Worm (Caenorhabditis elegans): ENCODE measurements around the gene pqn-94.

pqn-94 gene

ce11 chrV:20297650-20298049, 18.0 kb upstream of the pqn-94 start, which contains the start of gene ZC15.5:
TSS of gene ZC15.5 (plus strand) at chrV:20297950.
- no peak for TF ChIP-seq aly-1 (tag; optimal IDR thresholded peaks at IDR 0.05)
- no peak for TF ChIP-seq tra-4 (tag; optimal IDR thresholded peaks at IDR 0.05)
- TF ChIP-seq ama-1 (optimal IDR thresholded peaks at IDR 0.05), result no peak
- TF ChIP-seq ceh-36 (tag; optimal IDR thresholded peaks at IDR 0.05), result no peak
- TF ChIP-seq tbx-11 (GFP tag; IDR thresholded peaks at IDR 0.05), result no peak
- TF ChIP-seq hnd-1 (tag; optimal IDR thresholded peaks at IDR 0.05), result no peak
- TF ChIP-seq ets-7 (tag; optimal IDR thresholded peaks at IDR 0.05), result no peak
- TF ChIP-seq F13C5.2 (tag; optimal IDR thresholded peaks at IDR 0.05), result no peak
- TF ChIP-seq hmg-4 (GFP tag; optimal IDR thresholded peaks at IDR 0.05), result no peak
- no peak for TF ChIP-seq B0310.2 (tag; optimal IDR thresholded peaks at IDR 0.05)
- TF ChIP-seq sea-1 (GFP tag; conservative IDR thresholded peaks at IDR 0.05), result no peak
- no peak for TF ChIP-seq flt-1 (GFP tag; IDR thresholded peaks at IDR 0.05)
- TF ChIP-seq tbx-37 (GFP tag; conservative IDR thresholded peaks at IDR 0.05), result no peak
- no peak for TF ChIP-seq hmbx-1 (tag; optimal IDR thresholded peaks at IDR 0.05)
- TF ChIP-seq pes-1 (GFP tag; IDR thresholded peaks at IDR 0.05), result no peak
- no peak for TF ChIP-seq ceh-13 (GFP tag; optimal IDR thresholded peaks at IDR 0.05)

DNA sequence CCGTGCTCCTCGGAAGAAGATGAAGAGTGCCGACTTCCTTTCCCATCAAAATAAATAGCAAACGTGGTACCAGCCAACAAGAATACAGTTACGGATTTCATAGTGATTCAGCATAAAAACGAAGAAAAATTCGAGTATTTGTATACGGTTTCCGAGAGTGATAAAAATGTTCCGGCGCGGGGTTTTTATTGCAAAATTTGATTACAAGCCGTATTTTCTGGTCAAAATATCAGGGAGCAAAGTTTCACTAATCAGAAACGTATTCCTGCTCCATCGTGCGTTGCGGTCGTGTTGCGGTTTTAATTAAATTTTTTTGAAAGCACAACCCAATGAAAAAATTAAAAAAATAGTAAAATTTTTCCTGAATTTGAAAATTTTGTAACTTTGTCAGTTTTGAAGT, 14.7 kb upstream of the pqn-94 start, which contains the start of gene clec-261:
Gene clec-261, minus strand, starts transcription at position 101 of the 400 bp plus-strand sequence.
- TF ChIP-seq tbx-11 (GFP tag; IDR thresholded peaks at IDR 0.05) (no peak), scrt-1 (GFP tag; IDR thresholded peaks at IDR 0.05) (no peak), hmbx-1 (tag; optimal IDR thresholded peaks at IDR 0.05) (no peak), ama-1 (optimal IDR thresholded peaks at IDR 0.05) (no peak)

- TF ChIP-seq ets-7 (tag; optimal IDR thresholded peaks at IDR 0.05) (no peak), tbx-11 (GFP tag; IDR thresholded peaks at IDR 0.05) (no peak), scrt-1 (GFP tag; IDR thresholded peaks at IDR 0.05) (no peak), sea-1 (GFP tag; conservative IDR thresholded peaks at IDR 0.05) (no peak), tbx-37 (GFP tag; conservative IDR thresholded peaks at IDR 0.05) (no peak), ceh-13 (GFP tag; optimal IDR thresholded peaks at IDR 0.05) (no peak), F13C5.2 (tag; optimal IDR thresholded peaks at IDR 0.05) (no peak), pes-1 (GFP tag; IDR thresholded peaks at IDR 0.05) (no peak), B0310.2 (tag; optimal IDR thresholded peaks at IDR 0.05) (no peak), ama-1 (optimal IDR thresholded peaks at IDR 0.05) (no peak), ceh-36 (tag; optimal IDR thresholded peaks at IDR 0.05) (no peak), hmg-4 (GFP tag; optimal IDR thresholded peaks at IDR 0.05) (no peak), tra-4 (tag; optimal IDR thresholded peaks at IDR 0.05) (no peak), flt-1 (GFP tag; IDR thresholded peaks at IDR 0.05) (no peak), hnd-1 (tag; optimal IDR thresholded peaks at IDR 0.05) (no peak), aly-1 (tag; optimal IDR thresholded peaks at IDR 0.05) (no peak), hmbx-1 (tag; optimal IDR thresholded peaks at IDR 0.05) (no peak)
Observed at ce11 chrV:20289317-20289716, 9.7 kb upstream of the pqn-94 start, which contains the start of gene mlt-4. TSS of gene mlt-4 (minus strand) at chrV:20289417.

- TF ChIP-seq scrt-1 (GFP tag; IDR thresholded peaks at IDR 0.05) (no peak), ceh-13 (GFP tag; optimal IDR thresholded peaks at IDR 0.05) (no peak), hmg-4 (GFP tag; optimal IDR thresholded peaks at IDR 0.05) (no peak)
Observed at ce11 chrV:20282827-20283226, 3.2 kb upstream of the pqn-94 start.

DNA sequence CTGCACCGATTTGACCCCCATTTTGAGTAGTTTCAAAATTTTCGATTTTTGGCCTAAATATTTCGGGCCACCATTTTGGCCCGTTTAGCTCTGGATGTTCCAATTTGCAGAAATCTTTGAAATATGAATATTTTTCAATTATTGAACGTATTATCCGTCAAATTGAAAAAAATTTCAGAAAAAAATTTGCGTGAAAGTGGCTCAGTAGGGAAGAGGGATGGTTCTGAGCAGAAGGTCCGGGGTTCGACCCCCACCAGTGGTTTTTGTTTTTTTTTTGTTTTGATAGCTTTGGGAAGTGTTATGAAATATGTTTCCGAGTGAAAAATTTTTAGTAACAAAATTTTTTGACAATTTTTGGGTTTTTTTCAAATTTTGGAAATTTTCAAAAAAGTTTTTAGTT, 352 bp downstream of the pqn-94 start:
- TF ChIP-seq ets-7 (tag; optimal IDR thresholded peaks at IDR 0.05) (no peak), tra-4 (tag; optimal IDR thresholded peaks at IDR 0.05) (no peak), F13C5.2 (tag; optimal IDR thresholded peaks at IDR 0.05) (no peak), B0310.2 (tag; optimal IDR thresholded peaks at IDR 0.05) (no peak), aly-1 (tag; optimal IDR thresholded peaks at IDR 0.05) (no peak), hmg-4 (GFP tag; optimal IDR thresholded peaks at IDR 0.05) (no peak), hnd-1 (tag; optimal IDR thresholded peaks at IDR 0.05) (no peak), ama-1 (optimal IDR thresholded peaks at IDR 0.05) (no peak), scrt-1 (GFP tag; IDR thresholded peaks at IDR 0.05) (no peak), flt-1 (GFP tag; IDR thresholded peaks at IDR 0.05) (no peak), hmbx-1 (tag; optimal IDR thresholded peaks at IDR 0.05) (no peak), tbx-37 (GFP tag; conservative IDR thresholded peaks at IDR 0.05) (no peak), ceh-36 (tag; optimal IDR thresholded peaks at IDR 0.05) (no peak), pes-1 (GFP tag; IDR thresholded peaks at IDR 0.05) (no peak), ceh-13 (GFP tag; optimal IDR thresholded peaks at IDR 0.05) (no peak), sea-1 (GFP tag; conservative IDR thresholded peaks at IDR 0.05) (no peak)

- TF ChIP-seq B0310.2 (tag; optimal IDR thresholded peaks at IDR 0.05) (no peak), tra-4 (tag; optimal IDR thresholded peaks at IDR 0.05) (no peak), tbx-11 (GFP tag; IDR thresholded peaks at IDR 0.05) (no peak), pes-1 (GFP tag; IDR thresholded peaks at IDR 0.05) (no peak), flt-1 (GFP tag; IDR thresholded peaks at IDR 0.05) (no peak), aly-1 (tag; optimal IDR thresholded peaks at IDR 0.05) (no peak), scrt-1 (GFP tag; IDR thresholded peaks at IDR 0.05) (no peak), hnd-1 (tag; optimal IDR thresholded peaks at IDR 0.05) (no peak), ets-7 (tag; optimal IDR thresholded peaks at IDR 0.05) (no peak), F13C5.2 (tag; optimal IDR thresholded peaks at IDR 0.05) (no peak), ceh-36 (tag; optimal IDR thresholded peaks at IDR 0.05) (no peak), hmg-4 (GFP tag; optimal IDR thresholded peaks at IDR 0.05) (no peak), tbx-37 (GFP tag; conservative IDR thresholded peaks at IDR 0.05) (no peak), ama-1 (optimal IDR thresholded peaks at IDR 0.05) (no peak), ceh-13 (GFP tag; optimal IDR thresholded peaks at IDR 0.05) (no peak), hmbx-1 (tag; optimal IDR thresholded peaks at IDR 0.05) (no peak)
Observed at ce11 chrV:20276923-20277322, 2.7 kb downstream of the pqn-94 start.

DNA sequence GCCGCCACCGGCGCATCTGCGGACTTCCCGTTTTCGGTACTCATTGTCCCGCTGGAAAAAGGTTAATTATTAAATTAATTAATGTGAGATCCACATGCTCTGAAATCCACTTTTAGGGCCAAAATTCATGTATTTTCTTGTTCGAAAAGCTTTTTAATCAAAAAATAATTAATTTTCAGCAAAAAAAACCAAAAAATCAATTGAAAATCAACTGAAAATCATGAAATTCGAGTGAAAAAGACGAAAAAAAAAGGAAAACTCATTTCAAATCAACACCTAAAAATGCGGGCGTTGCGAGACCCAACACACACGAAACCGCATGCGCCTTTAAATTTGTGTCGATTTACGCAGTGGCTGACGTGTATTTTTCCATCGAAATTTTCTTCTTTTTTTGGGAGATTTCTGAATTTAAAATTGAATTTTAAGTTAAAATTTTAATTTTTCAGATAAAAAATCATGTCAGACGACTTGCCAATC, 10.0 kb downstream of the pqn-94 start, which contains the start of the genes prmt-1 and cdkr-3:
Gene prmt-1, minus strand, starts transcription at position 51 of the 477 bp plus-strand sequence.
Gene cdkr-3, plus strand, starts transcription at position 447 of the 477 bp plus-strand sequence.
- TF ChIP-seq flt-1 (GFP tag; IDR thresholded peaks at IDR 0.05) (no peak), ets-7 (tag; optimal IDR thresholded peaks at IDR 0.05) (no peak), aly-1 (tag; optimal IDR thresholded peaks at IDR 0.05) (no peak), hmbx-1 (tag; optimal IDR thresholded peaks at IDR 0.05) (no peak)

DNA sequence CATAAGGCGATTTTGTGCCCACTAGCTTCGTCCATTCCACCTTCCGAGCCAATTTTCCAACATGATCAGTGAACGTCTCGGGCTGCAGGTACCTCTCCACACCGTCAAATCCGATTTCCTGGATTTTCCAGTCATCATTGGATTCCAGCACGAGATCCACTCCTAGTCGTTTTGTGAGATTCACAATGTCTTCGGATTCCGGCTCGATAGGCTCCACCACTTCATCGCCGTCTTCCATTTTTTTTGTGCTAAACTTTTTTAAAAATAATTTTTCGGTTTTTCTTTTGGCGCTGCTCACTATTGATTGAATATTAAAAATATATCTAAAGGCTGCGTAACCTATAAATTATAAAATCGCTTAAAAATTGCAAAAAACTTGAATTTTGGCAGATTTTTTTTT, 12.7 kb downstream of the pqn-94 start, which contains the start of gene mdt-17:
Gene mdt-17, minus strand, starts transcription at position 256 of the 400 bp plus-strand sequence.
- TF ChIP-seq pes-1 (GFP tag; IDR thresholded peaks at IDR 0.05) (0 out of 2 replicates have a peak, but pooled peaks have one; percentile 34), ceh-13 (GFP tag; optimal IDR thresholded peaks at IDR 0.05) (no peak), tra-4 (tag; optimal IDR thresholded peaks at IDR 0.05) (no peak), aly-1 (tag; optimal IDR thresholded peaks at IDR 0.05) (no peak), hmbx-1 (tag; optimal IDR thresholded peaks at IDR 0.05) (no peak), hnd-1 (tag; optimal IDR thresholded peaks at IDR 0.05) (no peak)
